Worm (Caenorhabditis elegans) whole organism, midembryonic: Measurements from ENCODE around the gene nhl-2.

Experiments
- T22C8.4 ChIP-seq: fragments of 200-800 bp; sonication (Bioruptor generic); IDR thresholded peaks from 2 replicates; pipeline ENCODE4 v1.3.6; 2022; ENCODE audit warnings: missing genetic modification characterization, missing compliant biosample characterization
- cog-1 ChIP-seq: sonication (generic microtip); optimal IDR thresholded peaks from 2 replicates; lab custom pipeline; 2016; ENCODE audit warnings: missing genetic modification characterization, missing compliant biosample characterization
- klf-2 ChIP-seq: fragments of 200-800 bp; sonication (Bioruptor generic); conservative IDR thresholded peaks from 2 replicates; pipeline ENCODE4 v1.3.6; 2022; ENCODE audit warnings: missing genetic modification reagents, missing genetic modification characterization, missing compliant biosample characterization
- med-1 ChIP-seq: sonication (generic microtip); optimal IDR thresholded peaks from 2 replicates; lab custom pipeline; 2017; ENCODE audit warnings: missing genetic modification characterization, mild to moderate bottlenecking, missing compliant biosample characterization, antibody characterized with exemption, missing genetic modification reagents; ENCODE audit not compliant: insufficient read depth
- tab-1 ChIP-seq: fragments of 200-800 bp; sonication (Bioruptor generic); IDR thresholded peaks from 2 replicates; pipeline ENCODE4 v1.3.6; 2022; ENCODE audit warnings: missing genetic modification characterization, missing compliant biosample characterization
- ztf-23 ChIP-seq: fragments of 200-800 bp; sonication (Bioruptor generic); IDR thresholded peaks from 2 replicates; pipeline ENCODE4 v1.3.6; 2022; ENCODE audit warnings: missing genetic modification reagents, missing genetic modification characterization, missing compliant biosample characterization
- ztf-29 ChIP-seq: fragments of 200-800 bp; sonication (Bioruptor generic); IDR thresholded peaks from 2 replicates; pipeline ENCODE4 v1.3.6; 2022; ENCODE audit warnings: missing genetic modification reagents, missing genetic modification characterization, missing compliant biosample characterization

- TF ChIP-seq ztf-23 (GFP tag; lab: Robert Waterston, UW) = no peak
- TF ChIP-seq tab-1 (GFP tag; lab: Robert Waterston, UW) = no peak
- TF ChIP-seq T22C8.4 = no peak
- TF ChIP-seq ztf-29 (GFP tag; lab: Robert Waterston, UW) = no peak
- TF ChIP-seq med-1 (GFP tag; lab: Kevin White, UChicago) = no peak
- no peak for TF ChIP-seq cog-1 (tag; lab: Kevin White, UChicago)
- TF ChIP-seq klf-2 (GFP tag; lab: Robert Waterston, UW) = no peak
Observed at ce11 chrIII:4910956-4911355, 12.1 kb upstream of the nhl-2 start, which contains the start of gene F26F4.2.
